Worm (Caenorhabditis elegans): ENCODE data around the gene F23H12.10.

The F23H12.10 gene

ce11 chrV:12343419-12343969 is 30.6 kb downstream of the F23H12.10 start, which contains the start of gene tomm-20 (continued):
- TF ChIP-seq attf-3 (GFP tag; conservative IDR thresholded peaks at IDR 0.05) (peak; percentile 87), T07F8.4 (tag; optimal IDR thresholded peaks at IDR 0.05) (no peak), madf-10 (tag; optimal IDR thresholded peaks at IDR 0.05) (peak; percentile 58), ceh-58 (GFP tag; IDR thresholded peaks at IDR 0.05) (no peak), F23B12.7 (tag; optimal IDR thresholded peaks at IDR 0.05; ENCODE audit: insufficient read depth) (peak; percentile 83), mel-28 (tag; optimal IDR thresholded peaks at IDR 0.05; ENCODE audit: borderline replicate concordance) (no peak), dpff-1 (tag; optimal IDR thresholded peaks at IDR 0.05) (no peak), F10E7.11 (tag; optimal IDR thresholded peaks at IDR 0.05) (no peak), nhr-27 (tag; optimal IDR thresholded peaks at IDR 0.05) (no peak), him-1 (tag; optimal IDR thresholded peaks at IDR 0.05) (peak; percentile 53), F52B5.7 (tag; optimal IDR thresholded peaks at IDR 0.05) (no peak), F39B2.1 (GFP tag; IDR thresholded peaks at IDR 0.05) (no peak), tbx-9 (tag; optimal IDR thresholded peaks at IDR 0.05; ENCODE audit: borderline replicate concordance) (no peak), hsf-1 (GFP tag; IDR thresholded peaks at IDR 0.05) (peak; percentile 62), snpc-1.3 (tag; optimal IDR thresholded peaks at IDR 0.05; ENCODE audit: insufficient read depth) (peak; percentile 38), athp-1 (tag; optimal IDR thresholded peaks at IDR 0.05) (peak; percentile 23), F57A8.1 (GFP tag; optimal IDR thresholded peaks at IDR 0.05) (no peak), attf-5 (GFP tag; optimal IDR thresholded peaks at IDR 0.05) (peak; percentile 90), ama-1 (optimal IDR thresholded peaks at IDR 0.05) (no peak), ama-1 (GFP tag; optimal IDR thresholded peaks at IDR 0.05) (no peak), ekl-4 (GFP tag; IDR thresholded peaks at IDR 0.05) (peak; percentile 94), snpc-3.4 (tag; optimal IDR thresholded peaks at IDR 0.05) (peak; percentile 80), pha-4 (tag; optimal IDR thresholded peaks at IDR 0.05) (peak; percentile 37), unc-130 (GFP tag; optimal IDR thresholded peaks at IDR 0.05) (peak; percentile 69), zim-3 (tag; optimal IDR thresholded peaks at IDR 0.05) (no peak), lir-1 (GFP tag; conservative IDR thresholded peaks at IDR 0.05) (peak; percentile 77), aptf-2 (GFP tag; conservative IDR thresholded peaks at IDR 0.05) (no peak), F49E8.2 (tag; optimal IDR thresholded peaks at IDR 0.05; ENCODE audit: insufficient read depth) (peak; percentile 56), B0261.1 (tag; optimal IDR thresholded peaks at IDR 0.05) (peak; percentile 31), Y79H2A.3 (GFP tag; conservative IDR thresholded peaks at IDR 0.05) (no peak), F55B11.4 (tag; optimal IDR thresholded peaks at IDR 0.05; ENCODE audit: borderline replicate concordance, insufficient read depth) (no peak), lin-26 (GFP tag; IDR thresholded peaks at IDR 0.05) (no peak), F33H1.4 (GFP tag; IDR thresholded peaks at IDR 0.05) (peak; percentile 73), Y53F4B.3 (GFP tag; IDR thresholded peaks at IDR 0.05) (no peak), ceh-27 (GFP tag; optimal IDR thresholded peaks at IDR 0.05) (peak; percentile 71), madf-8 (GFP tag; conservative IDR thresholded peaks at IDR 0.05) (peak; percentile 65), nhr-90 (tag; optimal IDR thresholded peaks at IDR 0.05) (no peak), attf-6 (GFP tag; IDR thresholded peaks at IDR 0.05) (no peak), ets-4 (GFP tag; optimal IDR thresholded peaks at IDR 0.05) (no peak), die-1 (tag; optimal IDR thresholded peaks at IDR 0.05) (peak; percentile 52), tbp1 (GFP tag; optimal IDR thresholded peaks at IDR 0.05) (peak; percentile 71), B0035.1 (tag; optimal IDR thresholded peaks at IDR 0.05) (peak; percentile 39), lin-35 (GFP tag; optimal IDR thresholded peaks at IDR 0.05) (peak; percentile 86 to 98 (median 92)), nfya-1 (tag; optimal IDR thresholded peaks at IDR 0.05; ENCODE audit: borderline replicate concordance, insufficient read depth) (no peak), lsl-1 (GFP tag; optimal IDR thresholded peaks at IDR 0.05) (peak; percentile 75), lag-1 (GFP tag; IDR thresholded peaks at IDR 0.05) (no peak), akir-1 (GFP tag; optimal IDR thresholded peaks at IDR 0.05) (no peak), dox-1 (GFP tag; IDR thresholded peaks at IDR 0.05) (peak; percentile 79)

Data from whole organism, young adult.